Fruit fly (Drosophila melanogaster) whole organism, embryonic: ENCODE data around the gene Mst36Fb.

Experiments used
- CG11456 ChIP-seq: fragments of 200-800 bp; sonication (Bioruptor generic); IDR thresholded peaks from 3 replicates; pipeline ENCODE4 v1.3.6; 2022; ENCODE audit warnings: missing biosample characterization, missing genetic modification characterization
- Eip74EF ChIP-seq, 2 experiments: fragments of 200-800 bp in 1 of 2; fragments of >200 bp in 1 of 2; sonication (Bioruptor generic) in 1 of 2; optimal IDR thresholded peaks; 2 replicates each; lab custom pipeline; 2017 to 2019; ENCODE audit warnings: missing biosample characterization in 2 of 2, missing genetic modification characterization in 2 of 2, mild to moderate bottlenecking in 1 of 2, moderate library complexity in 1 of 2

dm6 chr2L:18714086-18714485 lies 39.2 kb upstream of the Mst36Fb start:
- TF ChIP-seq Eip74EF (GFP tag; optimal IDR thresholded peaks at IDR 0.05; lab: Kevin White, UChicago) (no peak), CG11456 (GFP tag; lab: Robert Waterston, UW) (no peak)
